Fruit fly (Drosophila melanogaster) whole organism, embryonic: ENCODE measurements around the gene Sirt6.

ENCODE experiments used
- Atf-2 ChIP-seq: fragments of 200-800 bp; sonication (Bioruptor generic); optimal IDR thresholded peaks from 2 replicates; lab custom pipeline; 2016; ENCODE audit warnings: missing biosample characterization, missing genetic modification characterization
- Atf3 ChIP-seq: fragments of 200-800 bp; sonication (Bioruptor generic); optimal IDR thresholded peaks from 3 replicates; lab custom pipeline; 2016; ENCODE audit warnings: missing biosample characterization, missing genetic modification characterization
- Awh ChIP-seq: fragments of 200-800 bp; sonication (Bioruptor generic); IDR thresholded peaks from 2 replicates; pipeline ENCODE4, ENCODE4 v1.3.6; 2022; ENCODE audit warnings: missing biosample characterization, missing genetic modification characterization
- CG1024 ChIP-seq: fragments of 200-800 bp; sonication (Bioruptor generic); IDR thresholded peaks from 2 replicates; pipeline ENCODE4 v1.3.6; 2022; ENCODE audit warnings: missing biosample characterization, missing genetic modification characterization
- CG10431 ChIP-seq: fragments of 200-800 bp; sonication (Bioruptor generic); optimal IDR thresholded peaks from 3 replicates; lab custom pipeline; 2018; ENCODE audit warnings: missing biosample characterization, mild to moderate bottlenecking, missing genetic modification characterization
- CG1233 ChIP-seq: fragments of 200-800 bp; sonication (Bioruptor generic); optimal IDR thresholded peaks from 4 replicates; lab custom pipeline; 2018; ENCODE audit warnings: missing biosample characterization, mild to moderate bottlenecking, missing genetic modification characterization
- CG1529 ChIP-seq: fragments of 200-800 bp; sonication (Bioruptor generic); optimal IDR thresholded peaks from 3 replicates; lab custom pipeline; 2018; ENCODE audit warnings: missing biosample characterization, missing genetic modification characterization
- CG17612 ChIP-seq: fragments of 200-800 bp; sonication (Bioruptor generic); IDR thresholded peaks from 2 replicates; pipeline ENCODE4 v1.3.6; 2022; ENCODE audit warnings: missing biosample characterization, missing genetic modification characterization
- CG18476 ChIP-seq: fragments of 200-800 bp; sonication (Bioruptor generic); optimal IDR thresholded peaks from 2 replicates; lab custom pipeline; 2016; ENCODE audit warnings: missing biosample characterization, mild to moderate bottlenecking, missing genetic modification characterization
- CG2712 ChIP-seq: fragments of 200-800 bp; optimal IDR thresholded peaks from 3 replicates; lab custom pipeline; 2019; ENCODE audit warnings: missing biosample characterization, mild to moderate bottlenecking, missing genetic modification characterization, moderate library complexity
- CG3065 ChIP-seq: fragments of 200-800 bp; sonication (Bioruptor generic); optimal IDR thresholded peaks from 2 replicates; lab custom pipeline; 2016; ENCODE audit warnings: missing biosample characterization, missing genetic modification characterization
- CG3838 ChIP-seq: fragments of 200-800 bp; sonication (Bioruptor generic); optimal IDR thresholded peaks from 3 replicates; lab custom pipeline; 2016; ENCODE audit warnings: missing biosample characterization, missing genetic modification characterization
- CG4328 ChIP-seq: fragments of 200-800 bp; sonication (Bioruptor generic); optimal IDR thresholded peaks from 3 replicates; lab custom pipeline; 2017; ENCODE audit warnings: missing biosample characterization, missing genetic modification reagents, missing genetic modification characterization
- CG43689 ChIP-seq: fragments of 200-800 bp; sonication (Bioruptor generic); IDR thresholded peaks from 2 replicates; pipeline ENCODE4 v1.3.6; 2022; ENCODE audit warnings: missing biosample characterization, missing genetic modification characterization
- CG5953 ChIP-seq: fragments of 200-800 bp; sonication (Bioruptor generic); IDR thresholded peaks from 2 replicates; pipeline ENCODE4 v1.3.6; 2022; ENCODE audit warnings: missing biosample characterization, missing genetic modification characterization
- CG7839 ChIP-seq: fragments of 200-800 bp; sonication (Bioruptor generic); optimal IDR thresholded peaks from 3 replicates; lab custom pipeline; 2018; ENCODE audit warnings: missing biosample characterization, mild to moderate bottlenecking, missing genetic modification characterization, moderate library complexity
- CG9876 ChIP-seq: fragments of 200-800 bp; sonication (Bioruptor generic); optimal IDR thresholded peaks from 2 replicates; lab custom pipeline; 2016; ENCODE audit warnings: missing biosample characterization, missing genetic modification characterization
- CTCF ChIP-seq: fragments of 200-800 bp; sonication (Bioruptor generic); optimal IDR thresholded peaks from 2 replicates; lab custom pipeline; 2017; ENCODE audit warnings: missing biosample characterization, mild to moderate bottlenecking, missing genetic modification characterization, moderate library complexity
- CrebB ChIP-seq: fragments of 200-800 bp; sonication (Bioruptor generic); optimal IDR thresholded peaks from 3 replicates; lab custom pipeline; 2018; ENCODE audit warnings: missing biosample characterization, mild to moderate bottlenecking, missing genetic modification characterization
- Dip3 ChIP-seq: fragments of 200-800 bp; sonication (Bioruptor generic); optimal IDR thresholded peaks from 3 replicates; lab custom pipeline; 2016; ENCODE audit warnings: missing biosample characterization, missing genetic modification characterization
- Nf-YA ChIP-seq: fragments of 200-800 bp; sonication (Bioruptor generic); IDR thresholded peaks from 2 replicates; pipeline ENCODE4 v1.3.6; 2022; ENCODE audit warnings: missing biosample characterization, missing genetic modification characterization
- Rfx ChIP-seq: fragments of 200-800 bp; sonication (Bioruptor generic); IDR thresholded peaks from 2 replicates; pipeline ENCODE4 v1.3.6; 2022; ENCODE audit warnings: missing biosample characterization, missing genetic modification characterization
- Ssrp ChIP-seq: fragments of 200-800 bp; sonication (Bioruptor generic); optimal IDR thresholded peaks from 2 replicates; lab custom pipeline; 2018; ENCODE audit warnings: missing biosample characterization, mild to moderate bottlenecking, missing genetic modification characterization, moderate library complexity
- al ChIP-seq: fragments of 200-800 bp; sonication (Bioruptor generic); IDR thresholded peaks from 2 replicates; pipeline ENCODE4 v1.3.6; 2022; ENCODE audit warnings: missing biosample characterization, missing genetic modification characterization
- ash1 ChIP-seq: fragments of 200-800 bp; sonication (Bioruptor generic); optimal IDR thresholded peaks from 2 replicates; lab custom pipeline; 2018; ENCODE audit warnings: missing biosample characterization, mild to moderate bottlenecking, missing genetic modification characterization
- bigmax ChIP-seq: fragments of 200-800 bp; sonication (Bioruptor generic); optimal IDR thresholded peaks from 2 replicates; lab custom pipeline; 2018; ENCODE audit warnings: missing biosample characterization, mild to moderate bottlenecking, missing genetic modification characterization
- emc ChIP-seq: fragments of 200-800 bp; sonication (Bioruptor generic); optimal IDR thresholded peaks from 2 replicates; lab custom pipeline; 2016; ENCODE audit warnings: missing biosample characterization, missing genetic modification characterization
- fd96Cb ChIP-seq: fragments of 200-800 bp; sonication (Bioruptor generic); optimal IDR thresholded peaks from 2 replicates; lab custom pipeline; 2018; ENCODE audit warnings: missing biosample characterization, mild to moderate bottlenecking, missing genetic modification characterization, moderate library complexity
- fru ChIP-seq: fragments of >200 bp; optimal IDR thresholded peaks from 2 replicates; lab custom pipeline; 2017
- grau ChIP-seq: fragments of 200-800 bp; optimal IDR thresholded peaks from 3 replicates; lab custom pipeline; 2019; ENCODE audit warnings: missing biosample characterization, mild to moderate bottlenecking, missing genetic modification characterization, moderate library complexity
- grn ChIP-seq: fragments of 200-800 bp; sonication (Bioruptor generic); optimal IDR thresholded peaks from 3 replicates; lab custom pipeline; 2017; ENCODE audit warnings: missing biosample characterization, missing genetic modification characterization
- gsb ChIP-seq: fragments of 200-800 bp; sonication (Bioruptor generic); IDR thresholded peaks from 2 replicates; pipeline ENCODE4 v1.3.6; 2022; ENCODE audit warnings: missing biosample characterization, missing genetic modification characterization
- hkb ChIP-seq, 2 experiments: fragments of 200-800 bp in 1 of 2; fragments of >200 bp in 1 of 2; sonication (Bioruptor generic) in 1 of 2; IDR thresholded peaks in 1 of 2; optimal IDR thresholded peaks in 1 of 2; 2 replicates each; pipeline versions ENCODE4 v1.3.6 to Lab custom; 2017 to 2022; ENCODE audit warnings: missing biosample characterization in 1 of 2, missing genetic modification characterization in 1 of 2
- jing ChIP-seq: fragments of 200-800 bp; sonication (Bioruptor generic); optimal IDR thresholded peaks from 2 replicates; lab custom pipeline; 2018; ENCODE audit warnings: missing biosample characterization, mild to moderate bottlenecking, missing genetic modification characterization
- lab ChIP-seq: fragments of 200-800 bp; sonication (Bioruptor generic); optimal IDR thresholded peaks from 3 replicates; lab custom pipeline; 2017; ENCODE audit warnings: missing biosample characterization, missing genetic modification characterization, mild to moderate bottlenecking, moderate library complexity, missing genetic modification reagents
- mam ChIP-seq: fragments of 200-800 bp; sonication (Bioruptor generic); optimal IDR thresholded peaks from 3 replicates; lab custom pipeline; 2016; ENCODE audit warnings: missing biosample characterization, missing genetic modification characterization
- nerfin-1 ChIP-seq: fragments of 200-800 bp; sonication (Bioruptor generic); optimal IDR thresholded peaks from 3 replicates; lab custom pipeline; 2019; ENCODE audit warnings: missing biosample characterization, mild to moderate bottlenecking, missing genetic modification characterization, moderate library complexity
- nom ChIP-seq: fragments of 200-800 bp; sonication (Bioruptor generic); optimal IDR thresholded peaks from 2 replicates; lab custom pipeline; 2017; ENCODE audit warnings: missing biosample characterization, missing genetic modification characterization, mild to moderate bottlenecking, moderate library complexity, missing genetic modification reagents
- pfk ChIP-seq: fragments of 200-800 bp; sonication (Bioruptor generic); optimal IDR thresholded peaks from 2 replicates; lab custom pipeline; 2018; ENCODE audit warnings: missing biosample characterization, mild to moderate bottlenecking, missing genetic modification characterization, moderate library complexity
- pho ChIP-seq: fragments of 200-800 bp; sonication (Bioruptor generic); optimal IDR thresholded peaks from 2 replicates; lab custom pipeline; 2016; ENCODE audit warnings: missing biosample characterization, missing genetic modification characterization
- psq ChIP-seq: fragments of 200-800 bp; sonication (Bioruptor generic); optimal IDR thresholded peaks from 2 replicates; lab custom pipeline; 2017; ENCODE audit warnings: missing biosample characterization, missing genetic modification characterization
- pzg ChIP-seq: fragments of 200-800 bp; sonication (Bioruptor generic); optimal IDR thresholded peaks from 3 replicates; lab custom pipeline; 2018; ENCODE audit warnings: missing biosample characterization, mild to moderate bottlenecking, missing genetic modification characterization, moderate library complexity
- row ChIP-seq: fragments of 200-800 bp; sonication (Bioruptor generic); IDR thresholded peaks from 3 replicates; pipeline ENCODE4 v1.3.6; 2022; ENCODE audit warnings: missing biosample characterization, missing genetic modification characterization
- sc ChIP-seq, 3 experiments: fragments of >200 bp in 2 of 3; fragments of 200-800 bp in 1 of 3; sonication (Bioruptor generic) in 1 of 3; optimal IDR thresholded peaks; 2 replicates in 2 of 3; 3 replicates in 1 of 3; lab custom pipeline; 2017; ENCODE audit warnings: mild to moderate bottlenecking in 1 of 3, missing biosample characterization in 1 of 3, missing genetic modification characterization in 1 of 3, missing genetic modification reagents in 1 of 3
- schlank ChIP-seq: fragments of 200-800 bp; sonication (Bioruptor generic); optimal IDR thresholded peaks from 2 replicates; lab custom pipeline; 2018; ENCODE audit warnings: missing biosample characterization, mild to moderate bottlenecking, missing genetic modification characterization
- sima ChIP-seq: fragments of 200-800 bp; sonication (Bioruptor generic); optimal IDR thresholded peaks from 2 replicates; lab custom pipeline; 2016; ENCODE audit warnings: missing biosample characterization, missing genetic modification characterization
- sna ChIP-seq: fragments of 200-800 bp; sonication (Bioruptor generic); IDR thresholded peaks from 2 replicates; pipeline ENCODE4 v1.3.6; 2022; ENCODE audit warnings: missing biosample characterization, missing genetic modification characterization; ENCODE audit not compliant: partially characterized antibody
- tll ChIP-seq, 2 experiments: fragments of 200-800 bp in 1 of 2; fragments of >200 bp in 1 of 2; sonication (Bioruptor generic) in 1 of 2; optimal IDR thresholded peaks; 2 replicates each; lab custom pipeline; 2017 to 2019; ENCODE audit warnings: missing biosample characterization in 2 of 2, missing genetic modification characterization in 2 of 2, mild to moderate bottlenecking in 1 of 2, moderate library complexity in 1 of 2
- ttk ChIP-seq: fragments of 200-800 bp; sonication (Bioruptor generic); IDR thresholded peaks from 2 replicates; pipeline ENCODE4 v2.1.2; 2022; ENCODE audit warnings: missing biosample characterization, missing genetic modification characterization

Gene Sirt6

DNA sequence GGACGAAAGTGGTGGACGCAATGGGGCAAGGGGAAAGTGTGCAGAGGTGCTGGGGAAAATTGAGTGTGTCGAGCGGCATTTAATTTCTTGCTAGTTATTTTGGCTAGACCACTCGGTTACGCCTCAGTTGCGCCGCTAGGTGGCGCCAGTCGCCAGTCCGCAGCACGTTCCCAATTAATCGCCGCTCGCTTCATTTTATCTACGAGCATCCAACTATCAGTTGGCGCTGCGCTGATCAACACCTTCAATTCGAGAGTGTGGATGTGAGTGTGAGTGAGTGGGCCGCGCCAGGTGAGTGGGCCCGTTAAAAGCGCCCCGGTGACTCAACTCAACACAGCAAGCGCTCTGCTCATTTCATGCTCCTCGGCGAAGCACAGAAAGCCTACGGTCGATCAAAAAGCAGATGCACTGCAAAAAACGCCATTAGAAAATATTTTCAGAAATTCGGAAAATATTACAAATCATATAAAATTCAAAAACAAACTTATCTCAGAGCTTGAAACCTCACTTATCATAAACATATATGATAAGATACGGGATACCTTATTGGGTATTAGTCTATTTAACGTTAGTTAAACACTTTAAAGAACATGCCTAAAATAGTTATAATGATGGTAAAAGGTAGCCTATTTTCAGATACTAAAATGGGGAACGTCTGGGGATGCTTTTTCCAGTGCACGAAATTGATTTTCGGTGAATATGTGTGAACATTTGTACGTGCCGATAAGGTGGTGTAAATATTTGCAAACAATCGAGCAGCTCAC, 6.6 kb upstream of the Sirt6 start (continued):
- TF ChIP-seq Atf3 (GFP tag; lab: Kevin White, UChicago) (peak; percentile 57), pfk (GFP tag; lab: Kevin White, UChicago) (no peak), CG7839 (peak; percentile 90), ash1 (GFP tag; lab: Kevin White, UChicago) (no peak), Ssrp (tag; lab: Kevin White, UChicago) (peak; percentile 82), CrebB (peak; percentile 65), CG3065 (GFP tag; lab: Kevin White, UChicago) (no peak), CG1233 (peak; percentile 86), grn (GFP tag; lab: Kevin White, UChicago) (peak; percentile 66), CG3838 (GFP tag; lab: Kevin White, UChicago) (peak; percentile 51), CG2712 (tag; lab: Kevin White, UChicago) (peak; percentile 84), sima (GFP tag; lab: Kevin White, UChicago) (peak; percentile 44), CG5953 (GFP tag; lab: Robert Waterston, UW) (0 out of 2 replicates have a peak, but pooled peaks have one; percentile 23), CG1529 (peak; percentile 64), CG18476 (peak; percentile 63), Atf-2 (peak; percentile 77), hkb (optimal IDR thresholded peaks at IDR 0.05; lab: Kevin White, UChicago) (no peak), hkb (GFP tag; IDR thresholded peaks at IDR 0.05; lab: Robert Waterston, UW) (peak; percentile 85), nom (GFP tag; lab: Kevin White, UChicago) (no peak), gsb (GFP tag; lab: Robert Waterston, UW) (peak; percentile 45), pzg (GFP tag; lab: Kevin White, UChicago) (no peak), schlank (tag; lab: Kevin White, UChicago) (peak; percentile 59), grau (tag; lab: Kevin White, UChicago) (peak; percentile 89), sna (GFP tag; lab: Robert Waterston, UW) (peak; percentile 29; the same call in 1 of the 2 replicates), bigmax (GFP tag; lab: Kevin White, UChicago) (no peak), ttk (GFP tag; lab: Robert Waterston, UW) (peak; percentile 56), nerfin-1 (tag; lab: Kevin White, UChicago) (peak; percentile 65), fd96Cb (tag; lab: Kevin White, UChicago) (peak; percentile 83), sc (optimal IDR thresholded peaks at IDR 0.05; lab: Kevin White, UChicago) (no peak), sc (GFP tag; optimal IDR thresholded peaks at IDR 0.05; lab: Kevin White, UChicago) (peak; percentile 53), CG17612 (no peak), tll (GFP tag; optimal IDR thresholded peaks at IDR 0.05; lab: Kevin White, UChicago) (no peak), CG10431 (GFP tag; lab: Kevin White, UChicago) (no peak), Rfx (GFP tag; lab: Robert Waterston, UW) (peak; percentile 83), CTCF (GFP tag; lab: Kevin White, UChicago) (peak; percentile 91), mam (GFP tag; lab: Kevin White, UChicago) (peak; percentile 87), CG1024 (no peak), Nf-YA (GFP tag; lab: Robert Waterston, UW) (0 out of 2 replicates have a peak, but pooled peaks have one; percentile 10), CG4328 (GFP tag; lab: Kevin White, UChicago) (peak; percentile 69), lab (GFP tag; lab: Kevin White, UChicago) (peak; percentile 91), psq (GFP tag; lab: Kevin White, UChicago) (peak; percentile 47), pho (GFP tag; lab: Kevin White, UChicago) (peak; percentile 83), jing (peak; percentile 72), Awh (GFP tag; lab: Robert Waterston, UW) (peak; percentile 60; the same call in 1 of the 2 replicates), al (peak; percentile 69), CG43689 (0 out of 2 replicates have a peak, but pooled peaks have one; percentile 8), row (GFP tag; lab: Robert Waterston, UW) (peak; percentile 88), emc (GFP tag; lab: Kevin White, UChicago) (peak; percentile 52), fru (lab: Kevin White, UChicago) (no peak), Dip3 (GFP tag; lab: Kevin White, UChicago) (peak; percentile 88), CG9876 (GFP tag; lab: Kevin White, UChicago) (peak; percentile 20)
